Worm (Caenorhabditis elegans) whole organism, dauer: Measurements from ENCODE around the gene srd-9.

ENCODE experiments used
- unc-62 ChIP-seq: sonication (generic microtip); optimal IDR thresholded peaks from 2 replicates; lab custom pipeline; 2017; ENCODE audit warnings: missing biosample characterization, missing genetic modification reagents, missing genetic modification characterization

srd-9 gene

DNA sequence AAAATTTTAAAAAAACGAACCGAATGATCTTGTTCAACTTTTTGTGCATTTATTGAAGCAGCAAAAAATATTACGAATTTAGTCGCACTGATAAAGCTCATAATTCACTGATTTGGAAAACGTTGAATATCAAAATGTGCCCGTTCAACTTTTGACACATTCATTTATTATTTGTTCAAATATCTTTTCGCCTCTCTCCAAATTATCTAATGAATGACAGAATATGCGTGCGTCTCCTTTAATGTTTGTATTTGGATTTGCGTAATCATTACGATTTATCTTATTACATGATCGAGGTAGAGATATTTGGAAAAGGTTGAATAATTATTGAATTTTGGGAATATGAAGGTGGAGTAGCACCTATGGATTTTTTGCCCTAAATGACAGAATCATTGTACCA, 2.1 kb upstream of the srd-9 start, which contains the start of gene T09D3.3:
T09D3.3 (minus strand) TSS at position 101 of the 400 bp plus-strand sequence.
- TF ChIP-seq unc-62 (GFP tag; lab: Kevin White, UChicago), result no peak

DNA sequence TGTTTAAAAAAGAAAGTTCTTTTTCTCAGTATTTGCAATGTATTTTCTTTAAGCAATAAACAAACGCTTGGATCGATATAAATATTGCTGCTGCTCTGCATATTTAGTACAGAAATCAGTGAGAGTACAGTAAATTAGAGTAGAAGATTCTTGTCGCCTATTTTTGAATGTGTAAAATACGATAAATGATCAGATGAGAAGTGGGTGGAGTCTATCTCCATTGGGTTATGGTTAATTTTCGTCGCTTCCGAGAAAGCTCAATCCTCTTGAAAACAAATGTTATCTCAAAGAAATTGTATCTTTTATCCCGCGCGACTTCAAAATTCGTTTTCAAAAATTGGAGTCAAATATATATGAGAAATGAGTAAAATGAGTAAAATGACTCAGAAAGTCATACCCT, 7.2 kb downstream of the srd-9 start, which contains the start of gene nhr-216:
nhr-216 (minus strand) TSS at position 101 of the 400 bp plus-strand sequence.
- TF ChIP-seq unc-62 (GFP tag; lab: Kevin White, UChicago), result no peak

DNA sequence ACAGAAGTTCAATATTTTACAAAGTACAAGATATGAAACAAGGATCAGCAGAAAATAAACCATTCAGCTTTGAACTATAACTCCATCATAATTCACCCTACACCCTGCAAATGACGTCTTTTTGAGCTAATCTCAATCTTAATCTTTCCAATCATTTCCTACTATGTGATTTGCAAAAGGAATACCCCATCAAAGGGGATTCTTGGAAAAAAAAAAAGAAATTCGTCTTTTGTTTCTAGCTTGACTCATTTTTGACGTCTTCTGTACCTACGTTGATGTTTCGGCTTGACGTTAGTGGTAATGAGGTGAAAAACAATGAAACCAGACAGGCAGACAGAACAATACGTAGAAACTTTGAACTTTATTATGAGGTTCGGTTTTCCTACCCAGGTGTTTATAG, 10.6 kb downstream of the srd-9 start:
- TF ChIP-seq unc-62 (GFP tag; lab: Kevin White, UChicago), result no peak

DNA sequence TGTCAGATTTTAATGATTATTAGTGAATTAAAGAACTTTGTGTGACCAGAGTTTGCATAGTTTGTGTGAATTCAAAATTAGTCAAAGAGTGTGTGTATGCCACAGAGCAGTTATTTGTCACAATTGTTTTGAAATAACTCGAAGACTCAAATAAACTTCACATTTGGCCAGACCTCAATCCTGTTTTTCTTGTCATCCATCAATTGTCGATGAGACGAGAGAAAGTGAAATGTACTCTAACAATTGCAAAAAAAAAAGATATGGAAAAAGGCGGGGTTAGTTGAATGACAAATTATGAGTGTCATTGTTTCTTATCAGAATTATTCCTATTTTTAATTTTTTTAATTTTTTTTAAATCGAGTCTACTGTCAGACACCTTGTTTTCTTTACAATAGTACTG, 13.3 kb downstream of the srd-9 start, which contains the start of gene T09D3.8:
T09D3.8 (plus strand) TSS at position 301 of the 400 bp plus-strand sequence.
- TF ChIP-seq unc-62 (GFP tag; lab: Kevin White, UChicago), result no peak

DNA sequence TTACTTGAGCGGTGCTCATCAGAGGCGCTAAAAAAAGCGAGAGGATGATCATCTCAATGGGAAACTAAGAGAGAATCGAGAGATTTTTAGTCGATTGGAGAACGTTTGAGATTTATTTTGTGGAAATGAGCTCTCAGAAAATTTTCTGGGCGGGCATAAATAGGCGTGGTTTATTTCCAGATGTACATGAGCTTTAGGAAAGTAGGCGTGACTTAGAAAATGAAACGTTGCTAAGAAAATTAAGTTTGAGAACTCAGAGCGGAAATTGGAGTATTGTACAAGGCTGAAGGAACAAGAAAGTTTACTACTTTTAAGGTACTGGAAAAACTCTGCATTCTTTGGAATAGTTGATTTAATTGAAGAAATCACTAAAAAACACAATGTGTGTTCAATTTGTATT, 17.2 kb downstream of the srd-9 start, which contains the start of gene T09D3.9:
T09D3.9 (minus strand) TSS at position 101 of the 400 bp plus-strand sequence.
- no peak for TF ChIP-seq unc-62 (GFP tag; lab: Kevin White, UChicago)

DNA sequence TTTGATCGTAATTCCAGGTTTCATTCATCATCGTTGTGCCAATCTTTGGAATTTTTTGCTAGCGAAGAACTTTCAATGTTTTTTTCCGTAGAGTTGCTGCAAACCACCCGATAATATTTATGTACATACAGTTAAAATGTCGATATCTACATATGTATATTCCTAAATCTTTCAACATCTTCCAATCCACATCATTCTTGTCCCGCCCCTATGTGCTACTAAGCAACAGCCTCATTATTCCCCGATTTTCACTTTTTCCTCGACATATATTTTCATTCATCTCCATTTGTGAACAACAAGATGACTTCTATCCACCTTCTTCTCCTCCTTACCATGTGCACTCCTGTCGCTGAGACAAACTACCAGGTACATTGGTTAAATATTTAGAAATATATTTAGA, 20.5 kb downstream of the srd-9 start, which contains the start of gene C35A11.3:
C35A11.3 (plus strand) TSS at position 301 of the 400 bp plus-strand sequence.
- no peak for TF ChIP-seq unc-62 (GFP tag; lab: Kevin White, UChicago)

DNA sequence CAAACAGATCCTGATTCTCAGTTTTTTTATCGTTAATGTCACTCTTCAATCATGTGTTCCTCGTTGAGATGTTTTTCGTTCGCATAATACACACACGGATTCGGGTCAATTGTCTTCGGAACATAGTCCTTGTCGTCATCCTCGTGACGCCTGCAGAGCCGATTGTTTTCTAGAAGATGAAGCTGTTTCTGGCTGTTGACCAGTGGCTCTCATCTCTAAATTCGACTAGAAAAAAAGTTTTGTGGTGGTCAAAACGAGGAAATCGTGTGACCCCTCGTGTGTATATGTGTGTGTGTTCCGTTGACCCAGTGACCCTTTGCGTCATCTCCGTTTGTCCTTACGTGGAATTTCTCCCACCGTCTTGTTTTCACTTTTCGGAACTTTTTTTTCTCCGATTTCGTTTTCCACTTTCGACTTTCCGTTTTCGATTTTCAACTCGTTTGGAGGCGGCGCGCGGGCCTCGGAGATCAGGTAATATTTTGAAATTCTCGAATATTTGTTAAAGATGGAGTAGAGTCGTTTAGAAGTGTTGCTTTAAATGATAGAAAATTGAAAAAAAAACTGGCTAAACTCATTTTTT, 34.4 kb downstream of the srd-9 start, which contains the start of gene C35A11.2:
C35A11.2 (plus strand) TSS at position 386 of the 580 bp plus-strand sequence.
- TF ChIP-seq unc-62 (GFP tag; lab: Kevin White, UChicago), result no peak

DNA sequence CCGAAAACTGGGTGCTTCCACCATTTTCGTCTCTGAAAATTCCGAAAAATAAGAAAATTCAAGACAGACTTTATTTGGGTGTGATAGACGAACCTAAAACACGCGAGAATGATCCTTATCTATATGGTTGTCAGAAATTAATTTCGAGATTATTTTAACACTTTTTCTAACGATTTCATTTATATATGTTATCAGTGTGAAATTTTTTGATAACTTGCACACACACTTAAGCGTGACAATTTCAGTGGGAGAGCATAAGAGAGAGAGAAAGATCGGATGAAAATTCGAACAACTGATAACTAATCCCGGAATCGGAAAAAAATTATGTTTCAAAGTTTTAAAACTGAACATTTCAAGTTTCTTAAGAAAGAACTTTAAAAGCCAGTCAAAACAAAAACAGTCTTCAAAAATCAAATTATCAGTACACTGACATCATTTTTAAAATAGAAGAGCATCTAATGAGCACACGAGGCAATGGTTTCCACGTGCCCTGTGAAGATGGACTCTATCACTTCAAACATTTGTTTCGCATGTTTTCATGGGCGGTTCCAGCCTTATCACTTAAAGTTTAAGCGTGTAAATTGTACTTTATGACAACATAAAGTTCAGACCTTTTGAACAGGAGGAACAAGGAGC, 41.5 kb downstream of the srd-9 start, which contains the start of gene C35A11.4:
C35A11.4 (minus strand) TSS at position 156 of the 636 bp plus-strand sequence.
- no peak for TF ChIP-seq unc-62 (GFP tag; lab: Kevin White, UChicago)
